Worm (Caenorhabditis elegans): ENCODE measurements around the gene K05B2.2.

Gene K05B2.2

ce11 chrX:4869627-4870026 is 36.3 kb upstream of the K05B2.2 start:
- no peak for TF ChIP-seq hpl-2 (GFP tag; optimal IDR thresholded peaks at IDR 0.05)
- TF ChIP-seq tbx-2 (tag; optimal IDR thresholded peaks at IDR 0.05): no peak
- no peak for TF ChIP-seq dsc-1 (tag; optimal IDR thresholded peaks at IDR 0.05)
- peak; percentile 27 for TF ChIP-seq lin-14 (GFP tag; optimal IDR thresholded peaks at IDR 0.05)
- no peak for TF ChIP-seq egl-27 (tag; optimal IDR thresholded peaks at IDR 0.05)
- TF ChIP-seq mef-2 (tag; optimal IDR thresholded peaks at IDR 0.05): no peak
- no peak for TF ChIP-seq efl-1 (optimal IDR thresholded peaks at IDR 0.05)
- peak in 1 of 2 experiments; percentile 24 for TF ChIP-seq efl-1 (GFP tag; optimal IDR thresholded peaks at IDR 0.05 in 1 of 2)
- no peak for TF ChIP-seq hlh-4 (tag; optimal IDR thresholded peaks at IDR 0.05)
- no peak for TF ChIP-seq nhr-84 (tag; optimal IDR thresholded peaks at IDR 0.05)
- peak; percentile 23 for TF ChIP-seq ceh-8 (GFP tag; optimal IDR thresholded peaks at IDR 0.05)
- no peak for TF ChIP-seq C34B4.2 (tag; optimal IDR thresholded peaks at IDR 0.05)
- TF ChIP-seq unc-98 (GFP tag; IDR thresholded peaks at IDR 0.05): no peak

- TF ChIP-seq fos-1 (tag; optimal IDR thresholded peaks at IDR 0.05): no peak
- TF ChIP-seq fkh-10 (GFP tag; optimal IDR thresholded peaks at IDR 0.05): peak; percentile 28
- no peak for TF ChIP-seq unc-30 (tag; optimal IDR thresholded peaks at IDR 0.05)
- TF ChIP-seq irx-1 (tag; optimal IDR thresholded peaks at IDR 0.05): no peak
- no peak for TF ChIP-seq nhr-19 (GFP tag; conservative IDR thresholded peaks at IDR 0.05)
- TF ChIP-seq lin-15B (tag; optimal IDR thresholded peaks at IDR 0.05): no peak
- TF ChIP-seq ztf-4 (tag; optimal IDR thresholded peaks at IDR 0.05): no peak
- TF ChIP-seq efl-1 (optimal IDR thresholded peaks at IDR 0.05): no peak
- no peak for TF ChIP-seq efl-1 (GFP tag; optimal IDR thresholded peaks at IDR 0.05 in 1 of 2)
- TF ChIP-seq ceh-8 (GFP tag; optimal IDR thresholded peaks at IDR 0.05): no peak
- TF ChIP-seq unc-62 (GFP tag; optimal IDR thresholded peaks at IDR 0.05): no peak
- no peak for TF ChIP-seq nhr-28 (tag; optimal IDR thresholded peaks at IDR 0.05)
- no peak for TF ChIP-seq snu-23 (GFP tag; optimal IDR thresholded peaks at IDR 0.05)
- TF ChIP-seq egl-27 (tag; optimal IDR thresholded peaks at IDR 0.05): no peak
- no peak for TF ChIP-seq ceh-82 (tag; optimal IDR thresholded peaks at IDR 0.05)
- TF ChIP-seq mep-1 (tag; optimal IDR thresholded peaks at IDR 0.05): peak; percentile 9
- TF ChIP-seq mab-9 (GFP tag; IDR thresholded peaks at IDR 0.05): no peak
- no peak for TF ChIP-seq egl-13 (tag; optimal IDR thresholded peaks at IDR 0.05)
- TF ChIP-seq lin-14 (GFP tag; optimal IDR thresholded peaks at IDR 0.05): peak; percentile 16
- TF ChIP-seq sptf-1 (tag; optimal IDR thresholded peaks at IDR 0.05): no peak
- no peak for TF ChIP-seq tbx-2 (tag; optimal IDR thresholded peaks at IDR 0.05)
- no peak for TF ChIP-seq lin-39 (tag; optimal IDR thresholded peaks at IDR 0.05)
- no peak for TF ChIP-seq isw-1 (GFP tag; IDR thresholded peaks at IDR 0.05)
Measured at ce11 chrX:4870683-4871082, 35.2 kb upstream of the K05B2.2 start.

ce11 chrX:4872758-4873157 is 33.1 kb upstream of the K05B2.2 start:
- no peak for TF ChIP-seq hpl-2 (GFP tag; optimal IDR thresholded peaks at IDR 0.05)
- no peak for TF ChIP-seq unc-30 (tag; optimal IDR thresholded peaks at IDR 0.05)
- TF ChIP-seq lin-14 (GFP tag; optimal IDR thresholded peaks at IDR 0.05): peak; percentile 37
- no peak for TF ChIP-seq nhr-76 (tag; optimal IDR thresholded peaks at IDR 0.05)

ce11 chrX:4875296-4875695 is 30.6 kb upstream of the K05B2.2 start:
- TF ChIP-seq blmp-1 (tag; optimal IDR thresholded peaks at IDR 0.05) (peak; percentile 96), hlh-4 (tag; optimal IDR thresholded peaks at IDR 0.05) (no peak), nhr-85 (tag) (peak; percentile 12)

- TF ChIP-seq nhr-11 (tag; optimal IDR thresholded peaks at IDR 0.05): no peak
- no peak for TF ChIP-seq lir-3 (tag; optimal IDR thresholded peaks at IDR 0.05; ENCODE audit: poor library complexity)
- TF ChIP-seq elt-2 (tag; optimal IDR thresholded peaks at IDR 0.05): no peak
- TF ChIP-seq pag-3 (tag; optimal IDR thresholded peaks at IDR 0.05; ENCODE audit: borderline replicate concordance, insufficient read depth): no peak
- TF ChIP-seq efl-1 (optimal IDR thresholded peaks at IDR 0.05): no peak
- TF ChIP-seq efl-1 (GFP tag; optimal IDR thresholded peaks at IDR 0.05 in 1 of 2): no peak
- TF ChIP-seq sptf-1 (tag; optimal IDR thresholded peaks at IDR 0.05): no peak
- no peak for TF ChIP-seq unc-98 (GFP tag; IDR thresholded peaks at IDR 0.05)
- TF ChIP-seq blmp-1 (tag; optimal IDR thresholded peaks at IDR 0.05): peak; percentile 79
- peak; percentile 88 for TF ChIP-seq nhr-85 (tag)
- no peak for TF ChIP-seq fos-1 (tag; optimal IDR thresholded peaks at IDR 0.05)
- TF ChIP-seq unc-130 (tag; optimal IDR thresholded peaks at IDR 0.05): no peak
- no peak for TF ChIP-seq ceh-63 (GFP tag; optimal IDR thresholded peaks at IDR 0.05)
- no peak for TF ChIP-seq ceh-88 (GFP tag; IDR thresholded peaks at IDR 0.05)
- peak; percentile 36 for TF ChIP-seq mep-1 (tag; optimal IDR thresholded peaks at IDR 0.05)
- no peak for TF ChIP-seq lin-39 (tag; optimal IDR thresholded peaks at IDR 0.05)
- TF ChIP-seq F16B12.6 (tag; optimal IDR thresholded peaks at IDR 0.05): no peak
- no peak for TF ChIP-seq lin-13 (GFP tag; optimal IDR thresholded peaks at IDR 0.05)
- TF ChIP-seq nhr-47 (tag; optimal IDR thresholded peaks at IDR 0.05): no peak
- no peak for TF ChIP-seq fkh-4 (tag; optimal IDR thresholded peaks at IDR 0.05; ENCODE audit: borderline replicate concordance)
- TF ChIP-seq pqm-1 (tag; optimal IDR thresholded peaks at IDR 0.05): no peak
- TF ChIP-seq lin-14 (GFP tag; optimal IDR thresholded peaks at IDR 0.05): peak; percentile 81
Measured at ce11 chrX:4876904-4877303, 29.0 kb upstream of the K05B2.2 start, which contains the start of gene tsp-14. tsp-14 (minus strand) TSS chrX:4876965.

Data from whole organism, L1 larva.